Fruit fly (Drosophila melanogaster) S2 (cell line): ENCODE data around the gene CG15539.

Experiments used
- CG8478 ChIP-seq: fragments of >200 bp; optimal IDR thresholded peaks from 2 replicates; lab custom pipeline; 2018
- CTCF ChIP-seq, 2 experiments: fragments of >200 bp; optimal IDR thresholded peaks; 2 replicates each; lab custom pipeline; 2018

dm6 chr3R:30531989-30532653 is 26.3 kb downstream of the CG15539 start, which contains the start of gene tmod:
- no peak for TF ChIP-seq CG8478 (lab: Kevin White, UChicago)
- TF ChIP-seq CTCF (optimal IDR thresholded peaks at IDR 0.05; lab: Kevin White, UChicago) = no peak
